Worm (Caenorhabditis elegans): Measurements from ENCODE around the gene rop-1.

The rop-1 gene

ce11 chrV:10277579-10277978 lies 22.7 kb upstream of the rop-1 start, which contains the start of gene lys-1:
Gene lys-1, plus strand, starts transcription at chrV:10277904.
- TF ChIP-seq fos-1 (tag; optimal IDR thresholded peaks at IDR 0.05): peak; percentile 95
- TF ChIP-seq sma-9 (GFP tag; optimal IDR thresholded peaks at IDR 0.05): peak; percentile 35
- TF ChIP-seq sma-9 (tag; optimal IDR thresholded peaks at IDR 0.05): no peak
- no peak for TF ChIP-seq nhr-237 (tag; optimal IDR thresholded peaks at IDR 0.05)

- no peak for TF ChIP-seq gmeb-1 (tag; optimal IDR thresholded peaks at IDR 0.05)
Measured at ce11 chrV:10276038-10276437, 21.2 kb upstream of the rop-1 start.

- TF ChIP-seq sma-3 (GFP tag; optimal IDR thresholded peaks at IDR 0.05): no peak
- TF ChIP-seq lsy-2 (tag; optimal IDR thresholded peaks at IDR 0.05): peak in 1 of 2 experiments; percentile 22
- no peak for TF ChIP-seq nhr-12 (tag; optimal IDR thresholded peaks at IDR 0.05)
- TF ChIP-seq unc-55 (GFP tag; optimal IDR thresholded peaks at IDR 0.05): peak; percentile 37
- TF ChIP-seq snpc-4 (tag; optimal IDR thresholded peaks at IDR 0.05): peak; percentile 51
- no peak for TF ChIP-seq ceh-16 (tag; optimal IDR thresholded peaks at IDR 0.05)
Measured at ce11 chrV:10275619-10276018, 20.8 kb upstream of the rop-1 start, which contains the start of gene Y22F5A.11. Gene Y22F5A.11, minus strand, starts transcription at chrV:10275646.

ce11 chrV:10273837-10274236 lies 19.0 kb upstream of the rop-1 start:
- TF ChIP-seq ceh-16 (tag; optimal IDR thresholded peaks at IDR 0.05) (no peak), alr-1 (tag; optimal IDR thresholded peaks at IDR 0.05) (peak; percentile 25), nhr-129 (tag; optimal IDR thresholded peaks at IDR 0.05) (peak; percentile 73), lin-13 (GFP tag; optimal IDR thresholded peaks at IDR 0.05) (peak; percentile 40), Y55F3AM.14 (GFP tag; optimal IDR thresholded peaks at IDR 0.05) (peak; percentile 25), egl-27 (tag; optimal IDR thresholded peaks at IDR 0.05) (peak; percentile 36), lsy-2 (tag; optimal IDR thresholded peaks at IDR 0.05) (peak in 1 of 2 experiments; percentile 67), mdl-1 (tag; optimal IDR thresholded peaks at IDR 0.05) (peak in 1 of 2 experiments; percentile 74), zag-1 (tag; optimal IDR thresholded peaks at IDR 0.05) (peak; percentile 73), C34F6.9 (tag; optimal IDR thresholded peaks at IDR 0.05) (peak; percentile 78), aly-2 (tag; optimal IDR thresholded peaks at IDR 0.05) (no peak), nhr-6 (tag; optimal IDR thresholded peaks at IDR 0.05) (peak; percentile 62), sma-9 (GFP tag; optimal IDR thresholded peaks at IDR 0.05) (peak; percentile 60), sma-9 (tag; optimal IDR thresholded peaks at IDR 0.05) (no peak), snpc-4 (tag; optimal IDR thresholded peaks at IDR 0.05) (peak; percentile 15), unc-39 (tag; optimal IDR thresholded peaks at IDR 0.05) (no peak), unc-55 (GFP tag; optimal IDR thresholded peaks at IDR 0.05) (peak; percentile 87), skn-1 (tag; optimal IDR thresholded peaks at IDR 0.05) (no peak), F13H6.1 (tag; optimal IDR thresholded peaks at IDR 0.05) (peak; percentile 62), crh-2 (tag; optimal IDR thresholded peaks at IDR 0.05) (peak; percentile 46), lin-11 (tag; optimal IDR thresholded peaks at IDR 0.05) (peak; percentile 22), ceh-82 (tag; optimal IDR thresholded peaks at IDR 0.05) (no peak), nhr-21 (tag; optimal IDR thresholded peaks at IDR 0.05) (no peak), R02D3.7 (tag; optimal IDR thresholded peaks at IDR 0.05) (no peak), ztf-4 (tag; optimal IDR thresholded peaks at IDR 0.05) (peak; percentile 37), sem-4 (tag; optimal IDR thresholded peaks at IDR 0.05) (no peak), mab-5 (tag; optimal IDR thresholded peaks at IDR 0.05) (peak; percentile 14), nhr-237 (tag; optimal IDR thresholded peaks at IDR 0.05) (no peak)

ce11 chrV:10270214-10270613 lies 15.4 kb upstream of the rop-1 start, which contains the start of gene ric-4:
Gene ric-4, minus strand, starts transcription at chrV:10270314.
- TF ChIP-seq ceh-82 (tag; optimal IDR thresholded peaks at IDR 0.05): no peak
- TF ChIP-seq nhr-12 (tag; optimal IDR thresholded peaks at IDR 0.05): no peak
- TF ChIP-seq nhr-21 (tag; optimal IDR thresholded peaks at IDR 0.05): no peak
- TF ChIP-seq C34F6.9 (tag; optimal IDR thresholded peaks at IDR 0.05): no peak
- no peak for TF ChIP-seq ZK546.5 (tag; optimal IDR thresholded peaks at IDR 0.05)

- no peak for TF ChIP-seq unc-55 (GFP tag; optimal IDR thresholded peaks at IDR 0.05)
- no peak for TF ChIP-seq elt-1 (tag; optimal IDR thresholded peaks at IDR 0.05)
- TF ChIP-seq skn-1 (tag; optimal IDR thresholded peaks at IDR 0.05): no peak
- TF ChIP-seq ceh-16 (tag; optimal IDR thresholded peaks at IDR 0.05): no peak
- no peak for TF ChIP-seq nhr-77 (tag; optimal IDR thresholded peaks at IDR 0.05)
- no peak for TF ChIP-seq sma-3 (GFP tag; optimal IDR thresholded peaks at IDR 0.05)
- TF ChIP-seq aly-2 (tag; optimal IDR thresholded peaks at IDR 0.05): no peak
- no peak for TF ChIP-seq lin-11 (tag; optimal IDR thresholded peaks at IDR 0.05)
- TF ChIP-seq Y55F3AM.14 (GFP tag; optimal IDR thresholded peaks at IDR 0.05): no peak
- no peak for TF ChIP-seq sem-4 (tag; optimal IDR thresholded peaks at IDR 0.05)
- no peak for TF ChIP-seq ztf-4 (tag; optimal IDR thresholded peaks at IDR 0.05)
- TF ChIP-seq lsy-2 (tag; optimal IDR thresholded peaks at IDR 0.05): no peak
- no peak for TF ChIP-seq R02D3.7 (tag; optimal IDR thresholded peaks at IDR 0.05)
- TF ChIP-seq nhr-25 (tag; optimal IDR thresholded peaks at IDR 0.05): no peak
- TF ChIP-seq ztf-11 (tag; optimal IDR thresholded peaks at IDR 0.05): no peak
- TF ChIP-seq nhr-11 (tag; optimal IDR thresholded peaks at IDR 0.05): no peak
- no peak for TF ChIP-seq zag-1 (tag; optimal IDR thresholded peaks at IDR 0.05)
- no peak for TF ChIP-seq mdl-1 (tag; optimal IDR thresholded peaks at IDR 0.05)
Measured at ce11 chrV:10266050-10266449, 11.2 kb upstream of the rop-1 start.
